Worm (Caenorhabditis elegans) whole organism, midembryonic: ENCODE measurements around the gene set-30.

Source experiments
- klf-2 ChIP-seq: fragments of 200-800 bp; sonication (Bioruptor generic); conservative IDR thresholded peaks from 2 replicates; pipeline ENCODE4 v1.3.6; 2022; ENCODE audit warnings: missing genetic modification reagents, missing genetic modification characterization, missing compliant biosample characterization
- med-1 ChIP-seq: sonication (generic microtip); optimal IDR thresholded peaks from 2 replicates; lab custom pipeline; 2017; ENCODE audit warnings: missing genetic modification characterization, mild to moderate bottlenecking, missing compliant biosample characterization, antibody characterized with exemption, missing genetic modification reagents; ENCODE audit not compliant: insufficient read depth
- tab-1 ChIP-seq: fragments of 200-800 bp; sonication (Bioruptor generic); IDR thresholded peaks from 2 replicates; pipeline ENCODE4 v1.3.6; 2022; ENCODE audit warnings: missing genetic modification characterization, missing compliant biosample characterization
- ztf-23 ChIP-seq: fragments of 200-800 bp; sonication (Bioruptor generic); IDR thresholded peaks from 2 replicates; pipeline ENCODE4 v1.3.6; 2022; ENCODE audit warnings: missing genetic modification reagents, missing genetic modification characterization, missing compliant biosample characterization

ce11 chrX:5009000-5009399, 9.9 kb downstream of the set-30 start, which contains the start of gene hsd-3:
- TF ChIP-seq tab-1 (GFP tag; lab: Robert Waterston, UW): no peak
- TF ChIP-seq klf-2 (GFP tag; lab: Robert Waterston, UW): no peak
- TF ChIP-seq med-1 (GFP tag; lab: Kevin White, UChicago): no peak
- TF ChIP-seq ztf-23 (GFP tag; lab: Robert Waterston, UW): no peak
